Worm (Caenorhabditis elegans) whole organism, L2 larva: ENCODE measurements around the gene srd-36.

ENCODE experiments used
- Y55F3AM.14 ChIP-seq: fragments of 200-800 bp; sonication (Bioruptor generic); optimal IDR thresholded peaks from 2 replicates; lab custom pipeline; 2018; ENCODE audit warnings: mild to moderate bottlenecking, missing genetic modification characterization, missing compliant biosample characterization
- aly-2 ChIP-seq: fragments of 150-350 bp; optimal IDR thresholded peaks from 2 replicates; lab custom pipeline; 2014; ENCODE audit warnings: missing biosample characterization, missing genetic modification characterization
- egl-27 ChIP-seq: sonication (generic microtip); optimal IDR thresholded peaks from 3 replicates; lab custom pipeline; 2017; ENCODE audit warnings: missing biosample characterization, missing genetic modification reagents, missing genetic modification characterization
- elt-3 ChIP-seq: sonication (generic microtip); optimal IDR thresholded peaks from 2 replicates; lab custom pipeline; 2017; ENCODE audit warnings: missing biosample characterization, missing genetic modification characterization
- gmeb-1 ChIP-seq: fragments of 150-350 bp; optimal IDR thresholded peaks from 2 replicates; lab custom pipeline; 2014; ENCODE audit warnings: missing biosample characterization, missing genetic modification characterization
- lin-13 ChIP-seq: fragments of 150-350 bp; optimal IDR thresholded peaks from 2 replicates; lab custom pipeline; 2014; ENCODE audit warnings: missing biosample characterization, missing genetic modification reagents, missing genetic modification characterization
- lsy-2 ChIP-seq, 2 experiments: fragments of 150-350 bp in 1 of 2; sonication (generic microtip) in 1 of 2; optimal IDR thresholded peaks; 2 replicates each; lab custom pipeline; 2014 to 2017; ENCODE audit warnings: missing biosample characterization in 2 of 2, missing genetic modification characterization in 2 of 2
- mdl-1 ChIP-seq, 2 experiments: fragments of 150-350 bp in 1 of 2; sonication (generic microtip) in 1 of 2; optimal IDR thresholded peaks; 2 replicates each; lab custom pipeline; 2017; ENCODE audit warnings: missing biosample characterization in 2 of 2, missing genetic modification characterization in 2 of 2
- nhr-11 ChIP-seq: fragments of 150-350 bp; optimal IDR thresholded peaks from 2 replicates; lab custom pipeline; 2014; ENCODE audit warnings: missing biosample characterization, missing genetic modification characterization
- nhr-12 ChIP-seq: fragments of 150-350 bp; optimal IDR thresholded peaks from 2 replicates; lab custom pipeline; 2014; ENCODE audit warnings: missing biosample characterization, missing genetic modification characterization
- nhr-77 ChIP-seq: fragments of 150-350 bp; optimal IDR thresholded peaks from 2 replicates; lab custom pipeline; 2014; ENCODE audit warnings: missing biosample characterization, missing genetic modification characterization
- unc-39 ChIP-seq: fragments of 150-350 bp; optimal IDR thresholded peaks from 2 replicates; lab custom pipeline; 2014; ENCODE audit warnings: missing biosample characterization, missing genetic modification characterization
- unc-55 ChIP-seq: fragments of 150-350 bp; sonication (generic microtip); optimal IDR thresholded peaks from 3 replicates; lab custom pipeline; 2014; ENCODE audit warnings: missing biosample characterization, missing genetic modification reagents, missing genetic modification characterization

ce11 chrX:13305779-13306178, 11.2 kb upstream of the srd-36 start, which contains the start of gene srd-43:
- TF ChIP-seq Y55F3AM.14 (GFP tag; lab: Kevin White, UChicago) (no peak), unc-55 (no peak), gmeb-1 (tag; lab: Kevin White, UChicago) (no peak), nhr-77 (tag; lab: Kevin White, UChicago) (no peak), nhr-11 (tag; lab: Kevin White, UChicago) (no peak), mdl-1 (tag; optimal IDR thresholded peaks at IDR 0.05; lab: Kevin White, UChicago) (no peak), unc-39 (tag; lab: Kevin White, UChicago) (no peak), lin-13 (no peak), nhr-12 (tag; lab: Kevin White, UChicago) (no peak), lsy-2 (tag; optimal IDR thresholded peaks at IDR 0.05; lab: Kevin White, UChicago) (no peak), aly-2 (tag; lab: Kevin White, UChicago) (no peak), egl-27 (tag; lab: Kevin White, UChicago) (no peak), elt-3 (no peak)
